Fruit fly (Drosophila melanogaster) whole organism, pupa: Measurements from ENCODE around the gene CG14200.

ENCODE experiments used
- CG13204 ChIP-seq: fragments of 200-800 bp; sonication (Bioruptor generic); optimal IDR thresholded peaks from 2 replicates; lab custom pipeline; 2018; ENCODE audit warnings: missing biosample characterization, mild to moderate bottlenecking, missing genetic modification characterization, moderate library complexity
- CG15710 ChIP-seq: fragments of 200-800 bp; sonication (Bioruptor generic); optimal IDR thresholded peaks from 2 replicates; lab custom pipeline; 2018; ENCODE audit warnings: missing biosample characterization, mild to moderate bottlenecking, missing genetic modification characterization, moderate library complexity
- CG17806 ChIP-seq: fragments of 200-800 bp; sonication (Bioruptor generic); optimal IDR thresholded peaks from 2 replicates; lab custom pipeline; 2018; ENCODE audit warnings: missing biosample characterization, mild to moderate bottlenecking, missing genetic modification characterization, moderate library complexity
- CG4496 ChIP-seq: fragments of 200-800 bp; sonication (Bioruptor generic); IDR thresholded peaks from 3 replicates; pipeline ENCODE4 v1.3.6; 2022; ENCODE audit warnings: missing biosample characterization, missing genetic modification characterization
- CG8301 ChIP-seq: fragments of 200-800 bp; sonication (Bioruptor generic); optimal IDR thresholded peaks from 2 replicates; lab custom pipeline; 2018; ENCODE audit warnings: missing biosample characterization, mild to moderate bottlenecking, missing genetic modification characterization
- EcR ChIP-seq: fragments of 200-800 bp; sonication (Bioruptor generic); optimal IDR thresholded peaks from 3 replicates; lab custom pipeline; 2019; ENCODE audit warnings: missing biosample characterization, missing genetic modification characterization, mild to moderate bottlenecking, moderate library complexity, missing genetic modification reagents
- Ets98B ChIP-seq: fragments of 200-800 bp; sonication (Bioruptor generic); IDR thresholded peaks from 2 replicates; pipeline ENCODE4 v1.3.6; 2022; ENCODE audit warnings: missing biosample characterization, missing genetic modification characterization
- Pif1A ChIP-seq: fragments of 200-800 bp; sonication (Bioruptor generic); optimal IDR thresholded peaks from 3 replicates; lab custom pipeline; 2016; ENCODE audit warnings: missing biosample characterization, missing genetic modification characterization
- Pif1B ChIP-seq: fragments of 200-800 bp; sonication (Bioruptor generic); optimal IDR thresholded peaks from 3 replicates; lab custom pipeline; 2016; ENCODE audit warnings: missing biosample characterization, missing genetic modification characterization
- Snoo ChIP-seq: fragments of 200-800 bp; sonication (Bioruptor generic); optimal IDR thresholded peaks from 3 replicates; lab custom pipeline; 2017; ENCODE audit warnings: missing biosample characterization, mild to moderate bottlenecking, missing genetic modification characterization, inconsistent platforms
- rn ChIP-seq: fragments of 200-800 bp; sonication (Bioruptor generic); IDR thresholded peaks from 2 replicates; pipeline ENCODE4 v1.3.6; 2022; ENCODE audit warnings: missing biosample characterization, missing genetic modification characterization

- TF ChIP-seq Pif1B (GFP tag; lab: Kevin White, UChicago) (no peak), CG15710 (tag; lab: Kevin White, UChicago) (no peak), CG8301 (no peak), EcR (GFP tag; lab: Kevin White, UChicago) (peak; percentile 33), Pif1A (GFP tag; lab: Kevin White, UChicago) (no peak), Ets98B (GFP tag; lab: Robert Waterston, UW) (no peak), rn (GFP tag; lab: Robert Waterston, UW) (no peak), CG13204 (GFP tag; lab: Kevin White, UChicago) (peak; percentile 63), CG4496 (GFP tag; lab: Robert Waterston, UW) (no peak), Snoo (tag; lab: Kevin White, UChicago) (no peak), CG17806 (tag; lab: Kevin White, UChicago) (no peak)
Measured at dm6 chrX:19501274-19501673, 6.0 kb downstream of the CG14200 start.
